Worm (Caenorhabditis elegans) whole organism, L4 larva: ENCODE data around the gene srx-73.
A peak's percentile ranks its signal among the peaks of the same experiment; 100 is the strongest.

ENCODE experiments used
- F44E2.7 ChIP-seq: fragments of 200-800 bp; sonication (Bioruptor generic); IDR thresholded peaks from 2 replicates; pipeline ENCODE4 v2.1.2; 2022; ENCODE audit warnings: missing genetic modification characterization, missing compliant biosample characterization
- T26A8.4 ChIP-seq: fragments of 200-800 bp; sonication (Bioruptor generic); IDR thresholded peaks from 2 replicates; pipeline ENCODE4 v1.3.6; 2022; ENCODE audit warnings: missing genetic modification characterization, missing compliant biosample characterization
- Y75B8A.6 ChIP-seq: fragments of 200-800 bp; sonication (Bioruptor generic); IDR thresholded peaks from 2 replicates; pipeline ENCODE4 v1.3.6; 2022; ENCODE audit warnings: missing genetic modification reagents, missing genetic modification characterization, missing compliant biosample characterization
- aha-1 ChIP-seq: fragments of 150-350 bp; peaks from one replicate; lab custom pipeline; 2014; ENCODE audit warnings: missing biosample characterization, missing genetic modification characterization
- ama-1 ChIP-seq: fragments of 150-350 bp; optimal IDR thresholded peaks from 2 replicates; lab custom pipeline; 2014; ENCODE audit warnings: inconsistent platforms, mixed read lengths
- ceh-20 ChIP-seq: fragments of 200-800 bp; sonication (Bioruptor generic); IDR thresholded peaks from 2 replicates; pipeline ENCODE4 v1.3.6; 2022; ENCODE audit warnings: missing genetic modification reagents, missing genetic modification characterization, missing compliant biosample characterization
- daf-16 ChIP-seq, 3 experiments: sonication (generic microtip); optimal IDR thresholded peaks; 2 replicates each; lab custom pipeline; 2016 to 2017; ENCODE audit warnings: missing genetic modification characterization in 3 of 3, missing genetic modification reagents in 3 of 3, mild to moderate bottlenecking in 2 of 3, missing compliant biosample characterization in 2 of 3, missing biosample characterization in 1 of 3, moderate library complexity in 1 of 3
- daf-19 ChIP-seq: fragments of 200-800 bp; sonication (Bioruptor generic); conservative IDR thresholded peaks from 2 replicates; pipeline ENCODE4 v1.3.6; 2022; ENCODE audit warnings: missing genetic modification characterization, missing compliant biosample characterization
- dmd-6 ChIP-seq: fragments of 200-800 bp; sonication (Bioruptor generic); IDR thresholded peaks from 2 replicates; pipeline ENCODE4 v1.3.6; 2022; ENCODE audit warnings: missing genetic modification reagents, missing genetic modification characterization, missing compliant biosample characterization
- dmd-8 ChIP-seq: fragments of 200-800 bp; sonication (Bioruptor generic); IDR thresholded peaks from 2 replicates; pipeline ENCODE4 v1.3.6; 2022; ENCODE audit warnings: missing genetic modification characterization, missing compliant biosample characterization
- dmd-9 ChIP-seq: fragments of 200-800 bp; sonication (Bioruptor generic); IDR thresholded peaks from 2 replicates; pipeline ENCODE4 v1.3.6; 2022; ENCODE audit warnings: missing genetic modification reagents, missing genetic modification characterization, missing compliant biosample characterization
- dve-1 ChIP-seq: sonication (generic microtip); optimal IDR thresholded peaks from 2 replicates; lab custom pipeline; 2017; ENCODE audit warnings: antibody characterized with exemption, mild to moderate bottlenecking, missing genetic modification characterization, missing compliant biosample characterization; ENCODE audit not compliant: insufficient read depth
- egl-43 ChIP-seq: fragments of 200-800 bp; sonication (Bioruptor generic); IDR thresholded peaks from 2 replicates; pipeline ENCODE4 v1.3.6; 2022; ENCODE audit warnings: missing genetic modification reagents, missing genetic modification characterization, missing compliant biosample characterization
- hlh-11 ChIP-seq: fragments of 200-800 bp; sonication (Bioruptor generic); optimal IDR thresholded peaks from 2 replicates; lab custom pipeline; 2018; ENCODE audit warnings: mild to moderate bottlenecking, missing genetic modification characterization, missing compliant biosample characterization
- hlh-30 ChIP-seq: sonication (generic microtip); optimal IDR thresholded peaks from 2 replicates; lab custom pipeline; 2017; ENCODE audit warnings: antibody characterized with exemption, mild to moderate bottlenecking, missing genetic modification characterization, missing compliant biosample characterization; ENCODE audit not compliant: insufficient read depth
- lin-1 ChIP-seq: fragments of 200-800 bp; sonication (Bioruptor generic); IDR thresholded peaks from 2 replicates; pipeline ENCODE4 v1.3.6; 2022; ENCODE audit warnings: missing genetic modification reagents, missing genetic modification characterization, missing compliant biosample characterization
- lin-38 ChIP-seq: fragments of 200-800 bp; sonication (Bioruptor generic); IDR thresholded peaks from 2 replicates; pipeline ENCODE4 v1.3.6; 2022; ENCODE audit warnings: missing genetic modification reagents, missing genetic modification characterization, missing compliant biosample characterization
- lsy-2 ChIP-seq, 2 experiments: fragments of 150-350 bp in 1 of 2; sonication (generic microtip) in 1 of 2; optimal IDR thresholded peaks; 2 replicates each; lab custom pipeline; 2014 to 2017; ENCODE audit warnings: missing biosample characterization in 2 of 2, missing genetic modification characterization in 2 of 2
- mdl-1 ChIP-seq, 2 experiments: fragments of 150-350 bp in 1 of 2; sonication (generic microtip) in 1 of 2; optimal IDR thresholded peaks; 2 replicates each; lab custom pipeline; 2014 to 2017; ENCODE audit warnings: missing biosample characterization in 2 of 2, missing genetic modification characterization in 2 of 2
- mdt-29 ChIP-seq: fragments of 200-800 bp; sonication (Bioruptor generic); IDR thresholded peaks from 2 replicates; pipeline ENCODE4 v1.3.6; 2022; ENCODE audit warnings: missing genetic modification reagents, missing genetic modification characterization, missing compliant biosample characterization
- mep-1 ChIP-seq: fragments of 150-350 bp; sonication (generic microtip); optimal IDR thresholded peaks from 3 replicates; lab custom pipeline; 2014; ENCODE audit warnings: missing biosample characterization, missing genetic modification characterization
- mes-2 ChIP-seq: sonication (generic microtip); optimal IDR thresholded peaks from 2 replicates; lab custom pipeline; 2016; ENCODE audit warnings: missing genotype, mild to moderate bottlenecking, missing genetic modification characterization, missing compliant biosample characterization; ENCODE audit not compliant: poor library complexity, severe bottlenecking
- mxl-3 ChIP-seq: fragments of 200-800 bp; sonication (Bioruptor generic); optimal IDR thresholded peaks from 2 replicates; lab custom pipeline; 2018; ENCODE audit warnings: mild to moderate bottlenecking, missing genetic modification characterization, missing compliant biosample characterization
- nhr-10 ChIP-seq: fragments of 150-350 bp; optimal IDR thresholded peaks from 2 replicates; lab custom pipeline; 2014; ENCODE audit warnings: missing biosample characterization, missing genetic modification characterization
- nhr-28 ChIP-seq: fragments of 150-350 bp; optimal IDR thresholded peaks from 2 replicates; lab custom pipeline; 2014; ENCODE audit warnings: missing biosample characterization, missing genetic modification characterization
- nhr-48 ChIP-seq: sonication (generic microtip); optimal IDR thresholded peaks from 2 replicates; lab custom pipeline; 2016; ENCODE audit warnings: mild to moderate bottlenecking, missing genetic modification characterization, missing compliant biosample characterization
- nhr-77 ChIP-seq: fragments of 150-350 bp; optimal IDR thresholded peaks from 2 replicates; lab custom pipeline; 2014; ENCODE audit warnings: missing biosample characterization, missing genetic modification characterization
- php-3 ChIP-seq: fragments of 200-800 bp; sonication (Bioruptor generic); IDR thresholded peaks from 2 replicates; pipeline ENCODE4 v1.3.6; 2022; ENCODE audit warnings: missing genetic modification reagents, missing genetic modification characterization, missing compliant biosample characterization
- pqm-1 ChIP-seq: sonication (generic microtip); optimal IDR thresholded peaks from 2 replicates; lab custom pipeline; 2017; ENCODE audit warnings: missing biosample characterization, missing genetic modification characterization
- spr-1 ChIP-seq: sonication (generic microtip); optimal IDR thresholded peaks from 2 replicates; lab custom pipeline; 2016; ENCODE audit warnings: mild to moderate bottlenecking, missing genetic modification characterization, missing compliant biosample characterization
- unc-39 ChIP-seq: sonication (generic microtip); optimal IDR thresholded peaks from 2 replicates; lab custom pipeline; 2017; ENCODE audit warnings: missing biosample characterization, missing genetic modification characterization
- unc-62 ChIP-seq, 3 experiments: fragments of 150-350 bp in 1 of 3; sonication (generic microtip); optimal IDR thresholded peaks in 2 of 3; peaks in 1 of 3; 1 replicate in 1 of 3; 2 replicates in 2 of 3; lab custom pipeline; 2014 to 2017; ENCODE audit warnings: missing biosample characterization in 3 of 3, missing genetic modification characterization in 3 of 3, missing genetic modification reagents in 3 of 3, missing genotype in 1 of 3
- vab-7 ChIP-seq: fragments of 200-800 bp; sonication (Bioruptor generic); IDR thresholded peaks from 2 replicates; pipeline ENCODE4 v1.3.6; 2022; ENCODE audit warnings: missing genetic modification reagents, missing genetic modification characterization, missing compliant biosample characterization
- zag-1 ChIP-seq: fragments of 150-350 bp; optimal IDR thresholded peaks from 2 replicates; lab custom pipeline; 2014; ENCODE audit warnings: missing biosample characterization, missing genetic modification characterization
- ztf-11 ChIP-seq: fragments of 150-350 bp; optimal IDR thresholded peaks from 2 replicates; lab custom pipeline; 2014; ENCODE audit warnings: missing biosample characterization, missing genetic modification characterization

Gene srx-73

ce11 chrV:4632808-4633207, 32.7 kb downstream of the srx-73 start (continued):
- TF ChIP-seq T26A8.4 (GFP tag; lab: Robert Waterston, UW) (0 out of 2 replicates have a peak, but pooled peaks have one; percentile 22), F44E2.7 (GFP tag; lab: Robert Waterston, UW) (peak; percentile 87; the same call in 1 of the 2 replicates), lin-38 (GFP tag; lab: Robert Waterston, UW) (peak; percentile 77), vab-7 (GFP tag; lab: Robert Waterston, UW) (peak; percentile 79), dmd-9 (GFP tag; lab: Robert Waterston, UW) (0 out of 2 replicates have a peak, but pooled peaks have one; percentile 5), mdt-29 (GFP tag; lab: Robert Waterston, UW) (0 out of 2 replicates have a peak, but pooled peaks have one; percentile 28), egl-43 (GFP tag; lab: Robert Waterston, UW) (peak; percentile 95), dmd-6 (GFP tag; lab: Robert Waterston, UW) (0 out of 2 replicates have a peak, but pooled peaks have one; percentile 16)
- TF ChIP-seq, all 104 proteins: peak for 30; not testable (repeated sequence) for 74

DNA sequence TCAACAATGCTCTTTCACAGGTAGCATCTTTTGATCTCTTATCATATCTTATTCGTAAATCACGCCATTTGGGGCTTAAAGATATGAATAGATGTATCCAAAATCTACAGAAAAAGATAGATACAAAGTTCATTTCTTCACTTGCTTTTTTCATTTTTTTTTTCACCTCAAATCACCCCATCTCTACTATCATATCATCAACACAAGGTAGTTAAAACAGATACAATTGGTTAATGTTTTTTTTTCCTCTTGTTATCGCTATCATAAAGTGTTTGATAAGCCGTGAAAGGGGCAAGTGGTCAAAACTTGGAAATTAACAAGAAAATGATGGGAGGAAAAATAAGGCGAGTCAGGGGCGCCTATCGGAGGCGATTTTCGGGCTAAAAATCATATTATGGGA, 35.3 kb downstream of the srx-73 start:
- TF ChIP-seq pqm-1 (tag; lab: Kevin White, UChicago), result peak; percentile 66
- TF ChIP-seq Y75B8A.6 (GFP tag; lab: Robert Waterston, UW), result no peak
- TF ChIP-seq ceh-20, result no peak
- peak; percentile 74 for TF ChIP-seq nhr-77 (tag; lab: Kevin White, UChicago)
- TF ChIP-seq php-3, result peak; percentile 53; the same call in 1 of the 2 replicates
- TF ChIP-seq zag-1 (tag; lab: Kevin White, UChicago), result no peak
- TF ChIP-seq dve-1 (tag; lab: Kevin White, UChicago), result peak; percentile 73
- TF ChIP-seq lin-1, result 0 out of 2 replicates have a peak, but pooled peaks have one; percentile 19
- TF ChIP-seq daf-16 (GFP tag; optimal IDR thresholded peaks at IDR 0.05; lab: Kevin White, UChicago), result no peak
- peak; percentile 74 for TF ChIP-seq daf-16 (tag; optimal IDR thresholded peaks at IDR 0.05; lab: Kevin White, UChicago)
- peak; percentile 50 for TF ChIP-seq hlh-11 (tag; lab: Kevin White, UChicago)
- TF ChIP-seq nhr-28 (tag; lab: Kevin White, UChicago), result peak; percentile 88
- no peak for TF ChIP-seq dmd-8 (GFP tag; lab: Robert Waterston, UW)
- TF ChIP-seq dmd-6 (GFP tag; lab: Robert Waterston, UW), result peak; percentile 26; the same call in 1 of the 2 replicates

DNA sequence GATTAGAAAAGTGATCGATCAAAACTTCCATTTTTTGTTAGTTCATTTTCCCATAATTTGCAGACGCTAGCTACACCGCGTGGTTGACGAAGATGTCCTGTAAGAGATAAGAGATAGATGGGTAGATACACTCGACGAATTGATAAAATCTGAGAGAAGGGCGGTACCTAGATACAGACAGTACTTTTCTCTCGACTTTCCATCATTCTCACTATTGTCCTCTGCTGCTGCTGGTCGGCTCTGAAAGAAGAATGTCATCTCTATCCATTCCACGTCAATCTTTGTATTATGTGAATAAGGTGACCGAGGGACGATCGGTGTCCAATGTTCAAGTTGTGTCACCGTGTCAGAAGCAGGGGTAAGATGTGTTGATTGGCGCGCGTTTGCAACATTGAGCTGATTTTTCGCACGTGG, 37.0 kb downstream of the srx-73 start, which contains the start of gene pmt-2:
pmt-2 (plus strand) TSS at position 64 of the 414 bp plus-strand sequence.
- TF ChIP-seq dmd-6 (GFP tag; lab: Robert Waterston, UW), result peak; percentile 50
- peak; percentile 19 for TF ChIP-seq ama-1 (lab: Kevin White, UChicago)
- peak; percentile 51; the same call in 1 of the 2 replicates for TF ChIP-seq T26A8.4 (GFP tag; lab: Robert Waterston, UW)
- TF ChIP-seq aha-1, result peak; percentile 2
- 0 out of 2 replicates have a peak, but pooled peaks have one; percentile 37 for TF ChIP-seq Y75B8A.6 (GFP tag; lab: Robert Waterston, UW)
- no peak for TF ChIP-seq nhr-10
- TF ChIP-seq php-3, result 0 out of 2 replicates have a peak, but pooled peaks have one; percentile 6
- TF ChIP-seq mep-1 (tag; lab: Kevin White, UChicago), result peak; percentile 50
- TF ChIP-seq nhr-28 (tag; lab: Kevin White, UChicago), result peak; percentile 63
- peak; percentile 87 for TF ChIP-seq mxl-3
- TF ChIP-seq nhr-48, result peak; percentile 44
- TF ChIP-seq daf-19 (GFP tag; lab: Robert Waterston, UW), result no peak
- peak in 1 of 2 experiments; percentile 78 for TF ChIP-seq unc-62 (GFP tag; optimal IDR thresholded peaks at IDR 0.05 in 1 of 2; lab: Kevin White, UChicago)
- TF ChIP-seq unc-62 (tag; optimal IDR thresholded peaks at IDR 0.05; lab: Kevin White, UChicago), result no peak
- peak; percentile 7; the same call in 1 of the 2 replicates for TF ChIP-seq lin-38 (GFP tag; lab: Robert Waterston, UW)
- no peak for TF ChIP-seq ztf-11 (tag; lab: Kevin White, UChicago)
- TF ChIP-seq hlh-30 (tag; lab: Kevin White, UChicago), result peak; percentile 0
- no peak for TF ChIP-seq spr-1 (tag; lab: Kevin White, UChicago)
- peak in 1 of 2 experiments; percentile 23 for TF ChIP-seq mdl-1 (tag; optimal IDR thresholded peaks at IDR 0.05; lab: Kevin White, UChicago)
- TF ChIP-seq daf-16 (GFP tag; optimal IDR thresholded peaks at IDR 0.05; lab: Kevin White, UChicago), result no peak
- TF ChIP-seq daf-16 (tag; optimal IDR thresholded peaks at IDR 0.05; lab: Kevin White, UChicago), result peak; percentile 16
- TF ChIP-seq pqm-1 (tag; lab: Kevin White, UChicago), result peak; percentile 19
- TF ChIP-seq ceh-20, result no peak
- TF ChIP-seq mes-2, result peak; percentile 15
- TF ChIP-seq lsy-2 (tag; optimal IDR thresholded peaks at IDR 0.05; lab: Kevin White, UChicago), result peak in 1 of 2 experiments; percentile 24
- TF ChIP-seq unc-39 (tag; lab: Kevin White, UChicago), result no peak
- peak; percentile 16 for TF ChIP-seq dve-1 (tag; lab: Kevin White, UChicago)
- peak; percentile 60 for TF ChIP-seq hlh-11 (tag; lab: Kevin White, UChicago)
